Worm (Caenorhabditis elegans) whole organism, L4 larva: ENCODE results near the gene C08E8.6.

ENCODE experiments used
- F37D6.2 ChIP-seq: sonication (generic microtip); optimal IDR thresholded peaks from 2 replicates; lab custom pipeline; 2016; ENCODE audit warnings: mild to moderate bottlenecking, missing genetic modification characterization, missing compliant biosample characterization
- F49E8.2 ChIP-seq: sonication (generic microtip); optimal IDR thresholded peaks from 2 replicates; lab custom pipeline; 2016; ENCODE audit warnings: missing compliant biosample characterization, mild to moderate bottlenecking, missing genetic modification characterization, borderline replicate concordance
- ceh-44 ChIP-seq: fragments of 200-800 bp; sonication (Bioruptor generic); IDR thresholded peaks from 2 replicates; pipeline ENCODE4 v1.3.6; 2022; ENCODE audit warnings: missing genetic modification reagents, missing genetic modification characterization, missing compliant biosample characterization
- egl-43 ChIP-seq: fragments of 200-800 bp; sonication (Bioruptor generic); IDR thresholded peaks from 2 replicates; pipeline ENCODE4 v1.3.6; 2022; ENCODE audit warnings: missing genetic modification reagents, missing genetic modification characterization, missing compliant biosample characterization
- fos-1 ChIP-seq: fragments of 150-350 bp; optimal IDR thresholded peaks from 2 replicates; lab custom pipeline; 2014; ENCODE audit warnings: missing biosample characterization, missing genetic modification characterization
- mep-1 ChIP-seq: fragments of 150-350 bp; sonication (generic microtip); optimal IDR thresholded peaks from 3 replicates; lab custom pipeline; 2014; ENCODE audit warnings: missing biosample characterization, missing genetic modification characterization
- nhr-41 ChIP-seq: fragments of 200-800 bp; sonication (Bioruptor generic); IDR thresholded peaks from 2 replicates; pipeline ENCODE4 v1.3.6; 2022; ENCODE audit warnings: missing genetic modification reagents, missing genetic modification characterization, missing compliant biosample characterization
- nhr-77 ChIP-seq: fragments of 150-350 bp; optimal IDR thresholded peaks from 2 replicates; lab custom pipeline; 2014; ENCODE audit warnings: missing biosample characterization, missing genetic modification characterization
- unc-130 ChIP-seq: sonication (generic microtip); optimal IDR thresholded peaks from 2 replicates; lab custom pipeline; 2016; ENCODE audit warnings: missing genetic modification reagents, missing genetic modification characterization, missing compliant biosample characterization
- unc-39 ChIP-seq: sonication (generic microtip); optimal IDR thresholded peaks from 2 replicates; lab custom pipeline; 2017; ENCODE audit warnings: missing biosample characterization, missing genetic modification characterization

- TF ChIP-seq F49E8.2 (tag; lab: Kevin White, UChicago) (no peak), mep-1 (no peak), nhr-77 (tag; lab: Kevin White, UChicago) (no peak), nhr-41 (GFP tag; lab: Robert Waterston, UW) (no peak), fos-1 (tag; lab: Kevin White, UChicago) (no peak), egl-43 (GFP tag; lab: Robert Waterston, UW) (no peak), F37D6.2 (tag; lab: Kevin White, UChicago) (no peak), ceh-44 (no peak), unc-39 (tag; lab: Kevin White, UChicago) (no peak), unc-130 (GFP tag; lab: Kevin White, UChicago) (no peak)
These were observed 45.8 kb upstream of the C08E8.6 start, which contains the start of gene txt-8 for ce11 chrV:18414051-18414450.
